Worm (Caenorhabditis elegans) whole organism, L1 larva: ENCODE data around the gene sec-61.A.
A peak's percentile ranks its signal among the peaks of the same experiment; 100 is the strongest.

Experiments
- C04F5.9 ChIP-seq: sonication (generic microtip); optimal IDR thresholded peaks from 2 replicates; lab custom pipeline; 2016; ENCODE audit warnings: missing genetic modification characterization, missing compliant biosample characterization
- C16A3.4 ChIP-seq: fragments of 150-350 bp; optimal IDR thresholded peaks from 2 replicates; lab custom pipeline; 2014; ENCODE audit warnings: missing biosample characterization, missing genetic modification characterization
- F16B12.6 ChIP-seq: fragments of 150-350 bp; optimal IDR thresholded peaks from 2 replicates; lab custom pipeline; 2014; ENCODE audit warnings: missing biosample characterization, missing genetic modification characterization
- Y116A8C.19 ChIP-seq: sonication (generic microtip); optimal IDR thresholded peaks from 2 replicates; lab custom pipeline; 2016; ENCODE audit warnings: missing compliant biosample characterization, missing genetic modification characterization, borderline replicate concordance
- aha-1 ChIP-seq: fragments of 150-350 bp; optimal IDR thresholded peaks from 2 replicates; lab custom pipeline; 2014; ENCODE audit warnings: missing biosample characterization, missing genetic modification characterization
- aly-2 ChIP-seq: fragments of 150-350 bp; optimal IDR thresholded peaks from 2 replicates; lab custom pipeline; 2014; ENCODE audit warnings: missing biosample characterization, missing genetic modification characterization
- blmp-1 ChIP-seq: fragments of 150-350 bp; optimal IDR thresholded peaks from 2 replicates; lab custom pipeline; 2014; ENCODE audit warnings: missing biosample characterization, missing genetic modification characterization
- ceh-90 ChIP-seq: sonication (generic microtip); optimal IDR thresholded peaks from 2 replicates; lab custom pipeline; 2016; ENCODE audit warnings: missing genetic modification characterization, missing compliant biosample characterization
- dpl-1 ChIP-seq, 3 experiments: fragments of 150-350 bp in 2 of 3; sonication (generic microtip) in 1 of 3; optimal IDR thresholded peaks; 2 replicates each; lab custom pipeline; 2014 to 2017; ENCODE audit warnings: missing biosample characterization in 3 of 3, missing genetic modification characterization in 3 of 3, missing genetic modification reagents in 3 of 3
- efl-3 ChIP-seq: fragments of 200-800 bp; sonication (Bioruptor generic); optimal IDR thresholded peaks from 2 replicates; lab custom pipeline; 2018; ENCODE audit warnings: mild to moderate bottlenecking, missing genetic modification characterization, missing compliant biosample characterization
- egl-13 ChIP-seq: sonication (generic microtip); optimal IDR thresholded peaks from 2 replicates; lab custom pipeline; 2016; ENCODE audit warnings: missing genotype, missing genetic modification reagents, missing genetic modification characterization, missing compliant biosample characterization
- egl-27 ChIP-seq, 2 experiments: fragments of 150-350 bp in 1 of 2; sonication (generic microtip); optimal IDR thresholded peaks; 3 replicates each; lab custom pipeline; 2017 to 2018; ENCODE audit warnings: missing biosample characterization in 2 of 2, missing genetic modification characterization in 2 of 2, missing genetic modification reagents in 2 of 2
- elt-3 ChIP-seq, 6 experiments: fragments of 150-350 bp in 1 of 6; sonication (generic microtip); optimal IDR thresholded peaks; 2 replicates each; lab custom pipeline; 2017 to 2018; ENCODE audit warnings: missing biosample characterization in 6 of 6, missing genetic modification characterization in 6 of 6, inconsistent platforms in 1 of 6
- ets-5 ChIP-seq: fragments of 200-800 bp; sonication (Bioruptor generic); IDR thresholded peaks from 2 replicates; pipeline ENCODE4 v1.3.6; 2022; ENCODE audit warnings: missing genetic modification characterization, missing compliant biosample characterization
- fkh-4 ChIP-seq: sonication (generic microtip); optimal IDR thresholded peaks from 2 replicates; lab custom pipeline; 2016; ENCODE audit warnings: missing compliant biosample characterization, missing genetic modification characterization, borderline replicate concordance
- fos-1 ChIP-seq: fragments of 150-350 bp; optimal IDR thresholded peaks from 2 replicates; lab custom pipeline; 2014; ENCODE audit warnings: missing biosample characterization, missing genetic modification characterization
- grh-1 ChIP-seq: fragments of 200-800 bp; sonication (Bioruptor generic); IDR thresholded peaks from 2 replicates; pipeline ENCODE4 v1.3.6; 2022; ENCODE audit warnings: missing genetic modification reagents, missing genetic modification characterization, missing compliant biosample characterization
- hlh-17 ChIP-seq: fragments of 200-800 bp; sonication (Bioruptor generic); optimal IDR thresholded peaks from 2 replicates; lab custom pipeline; 2018; ENCODE audit warnings: missing genetic modification characterization, mild to moderate bottlenecking, missing compliant biosample characterization, moderate library complexity, borderline replicate concordance
- hpl-2 ChIP-seq: fragments of 150-350 bp; optimal IDR thresholded peaks from 2 replicates; lab custom pipeline; 2014; ENCODE audit warnings: missing biosample characterization, missing genetic modification reagents, missing genetic modification characterization
- irx-1 ChIP-seq: sonication (generic microtip); optimal IDR thresholded peaks from 2 replicates; lab custom pipeline; 2016; ENCODE audit warnings: missing genetic modification characterization, missing compliant biosample characterization
- lin-13 ChIP-seq: fragments of 150-350 bp; optimal IDR thresholded peaks from 2 replicates; lab custom pipeline; 2014; ENCODE audit warnings: missing biosample characterization, missing genetic modification reagents, missing genetic modification characterization
- lin-14 ChIP-seq: fragments of 200-800 bp; sonication (Bioruptor generic); optimal IDR thresholded peaks from 2 replicates; lab custom pipeline; 2018; ENCODE audit warnings: mild to moderate bottlenecking, missing genetic modification characterization, moderate library complexity, missing compliant biosample characterization
- lin-35 ChIP-seq, 2 experiments: fragments of 150-350 bp; optimal IDR thresholded peaks; 2 replicates each; lab custom pipeline; 2014; ENCODE audit warnings: missing biosample characterization in 2 of 2, missing genetic modification characterization in 2 of 2, missing genetic modification reagents in 2 of 2
- lir-3 ChIP-seq: sonication (generic microtip); optimal IDR thresholded peaks from 2 replicates; lab custom pipeline; 2016; ENCODE audit warnings: mild to moderate bottlenecking, missing genetic modification characterization, moderate library complexity, missing compliant biosample characterization; ENCODE audit not compliant: poor library complexity
- lsy-2 ChIP-seq, 2 experiments: fragments of 150-350 bp; optimal IDR thresholded peaks; 2 replicates each; lab custom pipeline; 2014; ENCODE audit warnings: missing biosample characterization in 2 of 2, missing genetic modification characterization in 2 of 2
- mab-9 ChIP-seq: fragments of 200-800 bp; sonication (Bioruptor generic); IDR thresholded peaks from 2 replicates; pipeline ENCODE4 v1.3.6; 2022; ENCODE audit warnings: missing genetic modification reagents, missing genetic modification characterization, missing compliant biosample characterization
- nhr-11 ChIP-seq: fragments of 150-350 bp; optimal IDR thresholded peaks from 2 replicates; lab custom pipeline; 2014; ENCODE audit warnings: missing biosample characterization, missing genetic modification characterization
- nhr-12 ChIP-seq: sonication (generic microtip); optimal IDR thresholded peaks from 2 replicates; lab custom pipeline; 2017; ENCODE audit warnings: missing biosample characterization, missing genetic modification characterization
- nhr-19 ChIP-seq: fragments of 200-800 bp; sonication (Bioruptor generic); conservative IDR thresholded peaks from 2 replicates; pipeline ENCODE4 v1.3.6; 2022; ENCODE audit warnings: missing genetic modification characterization, missing compliant biosample characterization
- nhr-237 ChIP-seq: fragments of 150-350 bp; optimal IDR thresholded peaks from 2 replicates; lab custom pipeline; 2014; ENCODE audit warnings: missing biosample characterization, missing genetic modification characterization
- nhr-28 ChIP-seq: fragments of 150-350 bp; optimal IDR thresholded peaks from 2 replicates; lab custom pipeline; 2014; ENCODE audit warnings: missing biosample characterization, missing genetic modification characterization
- nhr-47 ChIP-seq: sonication (generic microtip); optimal IDR thresholded peaks from 2 replicates; lab custom pipeline; 2016; ENCODE audit warnings: mild to moderate bottlenecking, missing genetic modification characterization, moderate library complexity, missing compliant biosample characterization
- nhr-71 ChIP-seq: sonication (generic microtip); optimal IDR thresholded peaks from 2 replicates; lab custom pipeline; 2016; ENCODE audit warnings: mild to moderate bottlenecking, missing genetic modification characterization, moderate library complexity, missing compliant biosample characterization
- nhr-76 ChIP-seq: sonication (generic microtip); optimal IDR thresholded peaks from 2 replicates; lab custom pipeline; 2017; ENCODE audit warnings: missing biosample characterization, missing genetic modification characterization
- nhr-77 ChIP-seq: fragments of 150-350 bp; optimal IDR thresholded peaks from 2 replicates; lab custom pipeline; 2014; ENCODE audit warnings: missing biosample characterization, missing genetic modification characterization
- nhr-85 ChIP-seq: sonication (generic microtip); peaks from one replicate; lab custom pipeline; 2016; ENCODE audit warnings: missing genetic modification characterization, inconsistent platforms, missing compliant biosample characterization
- nhr-90 ChIP-seq: sonication (generic microtip); optimal IDR thresholded peaks from 2 replicates; lab custom pipeline; 2016; ENCODE audit warnings: mild to moderate bottlenecking, missing genetic modification characterization, missing compliant biosample characterization; ENCODE audit not compliant: poor library complexity
- pqm-1 ChIP-seq: sonication (generic microtip); optimal IDR thresholded peaks from 3 replicates; lab custom pipeline; 2017; ENCODE audit warnings: missing biosample characterization, missing genetic modification characterization
- rnt-1 ChIP-seq: sonication (generic microtip); optimal IDR thresholded peaks from 2 replicates; lab custom pipeline; 2016; ENCODE audit warnings: mild to moderate bottlenecking, missing genetic modification characterization, moderate library complexity, missing compliant biosample characterization
- skn-1 ChIP-seq: fragments of 150-350 bp; optimal IDR thresholded peaks from 2 replicates; lab custom pipeline; 2014; ENCODE audit warnings: missing biosample characterization, missing genetic modification characterization
- snpc-4 ChIP-seq: fragments of 150-350 bp; optimal IDR thresholded peaks from 2 replicates; lab custom pipeline; 2014; ENCODE audit warnings: missing biosample characterization, missing genetic modification characterization
- sup-37 ChIP-seq: fragments of 200-800 bp; sonication (Bioruptor generic); optimal IDR thresholded peaks from 2 replicates; lab custom pipeline; 2018; ENCODE audit warnings: mild to moderate bottlenecking, missing genetic modification characterization, missing compliant biosample characterization
- unc-130 ChIP-seq: fragments of 150-350 bp; optimal IDR thresholded peaks from 2 replicates; lab custom pipeline; 2017; ENCODE audit warnings: missing biosample characterization, missing genetic modification characterization, inconsistent platforms
- unc-30 ChIP-seq: sonication (generic microtip); optimal IDR thresholded peaks from 2 replicates; lab custom pipeline; 2017; ENCODE audit warnings: missing biosample characterization, missing genetic modification characterization
- unc-86 ChIP-seq: sonication (generic microtip); optimal IDR thresholded peaks from 2 replicates; lab custom pipeline; 2016; ENCODE audit warnings: missing genetic modification characterization, missing compliant biosample characterization
- vab-15 ChIP-seq: sonication (generic microtip); optimal IDR thresholded peaks from 2 replicates; lab custom pipeline; 2017; ENCODE audit warnings: missing genotype, mild to moderate bottlenecking, missing genetic modification characterization, missing compliant biosample characterization
- xbp-1 ChIP-seq: sonication (generic microtip); optimal IDR thresholded peaks from 2 replicates; lab custom pipeline; 2016; ENCODE audit warnings: missing genetic modification characterization, missing compliant biosample characterization
- zag-1 ChIP-seq: fragments of 150-350 bp; optimal IDR thresholded peaks from 2 replicates; lab custom pipeline; 2014; ENCODE audit warnings: missing biosample characterization, missing genetic modification characterization
- ztf-11 ChIP-seq, 2 experiments: sonication (generic microtip); optimal IDR thresholded peaks; 2 replicates each; lab custom pipeline; 2016 to 2017; ENCODE audit warnings: missing genetic modification characterization in 2 of 2, missing biosample characterization in 1 of 2, missing compliant biosample characterization in 1 of 2
- ztf-4 ChIP-seq: fragments of 150-350 bp; optimal IDR thresholded peaks from 2 replicates; lab custom pipeline; 2014; ENCODE audit warnings: missing biosample characterization, missing genetic modification characterization

Gene sec-61.A

ce11 chrIV:14790579-14790978 is 34.5 kb downstream of the sec-61.A start:
- TF ChIP-seq aly-2 (peak; percentile 5), nhr-28 (tag; lab: Kevin White, UChicago) (no peak), nhr-85 (tag; lab: Kevin White, UChicago) (peak; percentile 55)
- TF ChIP-seq, all 84 proteins: peak for 2

DNA sequence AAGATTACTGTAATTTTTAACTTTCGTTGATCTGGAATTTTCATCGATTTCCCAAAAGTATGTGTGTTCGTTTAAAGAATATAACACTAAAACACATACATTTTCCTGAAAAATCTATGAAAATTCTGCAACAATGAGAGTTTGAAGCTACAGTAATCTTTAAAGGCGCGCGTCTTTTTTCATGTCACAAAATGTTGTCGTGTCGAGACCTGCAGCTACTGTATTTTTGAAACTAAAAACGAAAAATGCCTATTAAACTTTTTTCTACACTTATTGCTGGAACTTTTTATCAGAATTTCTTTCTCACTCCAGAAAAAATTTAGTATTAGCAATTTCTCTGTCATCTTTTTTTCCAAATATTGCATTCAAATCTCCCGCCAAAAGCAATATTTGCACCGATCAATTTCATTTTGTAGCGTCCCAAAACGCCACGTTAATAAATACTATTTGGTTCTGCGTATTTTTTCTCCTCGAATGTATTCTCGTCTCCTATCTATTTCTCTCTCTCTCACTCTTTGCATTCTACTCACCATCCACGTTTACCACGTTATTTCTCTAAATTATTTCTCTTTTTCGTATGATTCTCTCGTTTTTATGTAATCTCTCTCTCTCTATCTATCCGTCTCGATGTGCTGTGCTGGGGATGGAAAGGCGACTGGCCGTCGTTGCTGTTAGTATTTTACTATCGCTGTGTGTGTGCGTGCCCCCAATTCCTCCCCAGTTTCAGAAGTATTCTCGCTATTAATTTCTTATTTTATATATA is 38.5 kb downstream of the sec-61.A start, which contains the start of gene melo-1:
Gene melo-1, plus strand, starts transcription at position 658 of the 763 bp plus-strand sequence.
- TF ChIP-seq C04F5.9 (tag; lab: Kevin White, UChicago), result no peak
- no peak for TF ChIP-seq snpc-4
- TF ChIP-seq vab-15, result no peak
- TF ChIP-seq lir-3, result peak; percentile 46
- TF ChIP-seq nhr-28 (tag; lab: Kevin White, UChicago), result no peak
- peak; percentile 9 for TF ChIP-seq fos-1 (tag; lab: Kevin White, UChicago)
- TF ChIP-seq nhr-11 (tag; lab: Kevin White, UChicago), result no peak
- no peak for TF ChIP-seq ztf-4 (tag; lab: Kevin White, UChicago)
- peak; percentile 38 for TF ChIP-seq skn-1 (tag; lab: Kevin White, UChicago)
- peak; percentile 62 to 73 for TF ChIP-seq lsy-2 (tag; optimal IDR thresholded peaks at IDR 0.05; lab: Kevin White, UChicago)
- no peak for TF ChIP-seq ets-5
- no peak for TF ChIP-seq ztf-11 (tag; optimal IDR thresholded peaks at IDR 0.05; lab: Kevin White, UChicago)
- no peak for TF ChIP-seq efl-3
- TF ChIP-seq unc-30, result no peak
- no peak for TF ChIP-seq aha-1 (tag; lab: Kevin White, UChicago)
- TF ChIP-seq elt-3 (tag; optimal IDR thresholded peaks at IDR 0.05; lab: Kevin White, UChicago), result no peak
- no peak for TF ChIP-seq irx-1 (tag; lab: Kevin White, UChicago)
- no peak for TF ChIP-seq egl-13 (tag; lab: Kevin White, UChicago)
- TF ChIP-seq ceh-90 (tag; lab: Kevin White, UChicago), result no peak
- peak; percentile 74 for TF ChIP-seq nhr-71 (tag; lab: Kevin White, UChicago)
- TF ChIP-seq nhr-47, result peak; percentile 65
- TF ChIP-seq lin-13, result peak; percentile 7
- no peak for TF ChIP-seq pqm-1 (tag; lab: Kevin White, UChicago)
- no peak for TF ChIP-seq nhr-12 (tag; lab: Kevin White, UChicago)
- no peak for TF ChIP-seq nhr-77 (tag; lab: Kevin White, UChicago)
- TF ChIP-seq nhr-76 (tag; lab: Kevin White, UChicago), result no peak
- peak; percentile 43 for TF ChIP-seq blmp-1 (tag; lab: Kevin White, UChicago)
- no peak for TF ChIP-seq C16A3.4 (tag; lab: Kevin White, UChicago)
- TF ChIP-seq nhr-19, result peak; percentile 27
- TF ChIP-seq lin-14, result peak; percentile 77
- no peak for TF ChIP-seq unc-130
- TF ChIP-seq dpl-1 (GFP tag; optimal IDR thresholded peaks at IDR 0.05; lab: Kevin White, UChicago), result peak; percentile 31 to 52 (median 36)
- TF ChIP-seq fkh-4, result no peak
- no peak for TF ChIP-seq grh-1 (GFP tag; lab: Robert Waterston, UW)
- TF ChIP-seq hpl-2 (GFP tag; lab: Kevin White, UChicago), result no peak
- TF ChIP-seq hlh-17 (GFP tag; lab: Kevin White, UChicago), result no peak
- no peak for TF ChIP-seq zag-1
- TF ChIP-seq rnt-1 (tag; lab: Kevin White, UChicago), result peak; percentile 30
- peak; percentile 46 for TF ChIP-seq xbp-1 (tag; lab: Kevin White, UChicago)
- TF ChIP-seq Y116A8C.19 (tag; lab: Kevin White, UChicago), result no peak
- TF ChIP-seq sup-37 (GFP tag; lab: Kevin White, UChicago), result no peak
- TF ChIP-seq F16B12.6 (tag; lab: Kevin White, UChicago), result no peak
- no peak for TF ChIP-seq nhr-237 (tag; lab: Kevin White, UChicago)
- TF ChIP-seq unc-86 (tag; lab: Kevin White, UChicago), result no peak
- no peak for TF ChIP-seq mab-9
- no peak for TF ChIP-seq egl-27 (tag; optimal IDR thresholded peaks at IDR 0.05; lab: Kevin White, UChicago)
- peak; percentile 26 for TF ChIP-seq nhr-90 (tag; lab: Kevin White, UChicago)
- peak; percentile 51 to 66 for TF ChIP-seq lin-35 (GFP tag; optimal IDR thresholded peaks at IDR 0.05; lab: Kevin White, UChicago)
